Fruit fly (Drosophila melanogaster): ENCODE data around the gene CG43235.

The CG43235 gene

DNA sequence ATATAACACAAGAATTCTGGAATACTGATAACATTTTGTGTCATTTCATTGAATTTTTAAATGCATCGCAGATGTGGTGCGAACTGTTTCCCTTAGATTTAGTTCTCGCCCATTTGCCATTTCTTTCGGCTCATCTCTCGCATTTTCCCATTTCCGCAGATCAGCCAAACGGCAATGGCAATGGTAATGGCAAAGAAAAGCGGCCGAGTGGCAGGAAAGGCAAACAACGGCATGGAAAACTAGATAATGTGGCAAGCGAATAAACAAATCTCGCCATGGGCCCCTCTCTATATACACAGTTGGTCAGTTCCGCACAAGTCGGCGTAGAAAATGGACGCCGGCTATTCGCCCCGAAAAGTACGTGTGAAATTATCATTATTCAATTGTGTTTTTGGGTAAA, 27.1 kb upstream of the CG43235 start, which contains the start of gene Myo28B1:
Gene Myo28B1, plus strand, starts transcription at position 301 of the 400 bp plus-strand sequence.
- TF ChIP-seq ftz-f1 (GFP tag; optimal IDR thresholded peaks at IDR 0.05) (no peak), CG15269 (tag; optimal IDR thresholded peaks at IDR 0.05) (no peak), fru (optimal IDR thresholded peaks at IDR 0.05) (no peak), CG1647 (GFP tag; optimal IDR thresholded peaks at IDR 0.05) (no peak), CG12769 (tag; optimal IDR thresholded peaks at IDR 0.05) (no peak), CG6272 (GFP tag; IDR thresholded peaks at IDR 0.05) (no peak), CG12659 (GFP tag; optimal IDR thresholded peaks at IDR 0.05) (no peak), maf-S (GFP tag; optimal IDR thresholded peaks at IDR 0.05) (no peak), bsh (GFP tag; optimal IDR thresholded peaks at IDR 0.05) (no peak), CG3407 (GFP tag; optimal IDR thresholded peaks at IDR 0.05) (no peak), CG2202 (tag; optimal IDR thresholded peaks at IDR 0.05) (no peak), ro (GFP tag; IDR thresholded peaks at IDR 0.05) (no peak)

- TF ChIP-seq CG15011 (GFP tag; optimal IDR thresholded peaks at IDR 0.05) (no peak), CG6683 (GFP tag; optimal IDR thresholded peaks at IDR 0.05) (no peak), nmo (GFP tag; optimal IDR thresholded peaks at IDR 0.05) (no peak), CG2678 (tag; optimal IDR thresholded peaks at IDR 0.05) (peak; percentile 54), BtbVII (GFP tag; optimal IDR thresholded peaks at IDR 0.05) (peak; percentile 6), CG7556 (GFP tag; optimal IDR thresholded peaks at IDR 0.05) (peak; percentile 1), CG3995 (GFP tag; optimal IDR thresholded peaks at IDR 0.05) (peak; percentile 34), H15 (GFP tag; IDR thresholded peaks at IDR 0.05) (no peak), sens (GFP tag) (peak; percentile 31), CG14050 (GFP tag; IDR thresholded peaks at IDR 0.05) (no peak), CG30403 (GFP tag; optimal IDR thresholded peaks at IDR 0.05) (no peak), CG18599 (GFP tag; optimal IDR thresholded peaks at IDR 0.05) (peak; percentile 72), sisA (GFP tag; IDR thresholded peaks at IDR 0.05) (no peak), sna (GFP tag; IDR thresholded peaks at IDR 0.05; ENCODE audit: partially characterized antibody) (no peak), trh (GFP tag; optimal IDR thresholded peaks at IDR 0.05) (no peak), Meics (GFP tag; optimal IDR thresholded peaks at IDR 0.05) (peak; percentile 45), nau (GFP tag; optimal IDR thresholded peaks at IDR 0.05) (no peak), CG7839 (tag; optimal IDR thresholded peaks at IDR 0.05) (peak; percentile 28), exex (tag; optimal IDR thresholded peaks at IDR 0.05) (peak; percentile 49), Trl (optimal IDR thresholded peaks at IDR 0.05) (peak; percentile 4 to 47), Trl (GFP tag; optimal IDR thresholded peaks at IDR 0.05) (no peak), CG11085 (GFP tag; IDR thresholded peaks at IDR 0.05) (no peak), CG11504 (tag; optimal IDR thresholded peaks at IDR 0.05) (peak; percentile 47), CG17359 (tag; optimal IDR thresholded peaks at IDR 0.05) (peak; percentile 17), row (GFP tag; IDR thresholded peaks at IDR 0.05) (no peak), CoRest (tag; optimal IDR thresholded peaks at IDR 0.05) (no peak), CG3281 (GFP tag; optimal IDR thresholded peaks at IDR 0.05) (peak; percentile 39), GATAe (GFP tag; conservative IDR thresholded peaks at IDR 0.05) (no peak), fu2 (GFP tag; optimal IDR thresholded peaks at IDR 0.05) (no peak), Atf3 (GFP tag; optimal IDR thresholded peaks at IDR 0.05) (no peak), ara (GFP tag; IDR thresholded peaks at IDR 0.05) (no peak), crp (GFP tag; optimal IDR thresholded peaks at IDR 0.05) (peak in 1 of 2 experiments; percentile 51), CG9727 (GFP tag; optimal IDR thresholded peaks at IDR 0.05) (peak; percentile 16), phol (tag; optimal IDR thresholded peaks at IDR 0.05) (peak; percentile 15), esg (GFP tag; conservative IDR thresholded peaks at IDR 0.05) (no peak), Atf6 (GFP tag; IDR thresholded peaks at IDR 0.05) (peak; percentile 19; the same call in 1 of the 2 replicates), sim (GFP tag; IDR thresholded peaks at IDR 0.05) (no peak)
Measured at dm6 chr2L:7675028-7675749, 17.6 kb upstream of the CG43235 start, which contains the start of gene Slob. Gene Slob, minus strand, starts transcription at chr2L:7675078.
